Fruit fly (Drosophila melanogaster) whole organism, adult: ENCODE data around the gene Dph3.

ENCODE experiments used
- CG11617 ChIP-seq: fragments of 200-800 bp; sonication (Bioruptor generic); optimal IDR thresholded peaks from 2 replicates; lab custom pipeline; 2017; ENCODE audit warnings: mild to moderate bottlenecking, missing biosample characterization, missing genetic modification reagents, missing genetic modification characterization
- CG12768 ChIP-seq: fragments of 200-800 bp; sonication (Bioruptor generic); optimal IDR thresholded peaks from 2 replicates; lab custom pipeline; 2017; ENCODE audit warnings: missing biosample characterization, missing genetic modification characterization, mild to moderate bottlenecking, moderate library complexity, missing genetic modification reagents
- CG14711 ChIP-seq: fragments of 200-800 bp; sonication (Bioruptor generic); optimal IDR thresholded peaks from 2 replicates; lab custom pipeline; 2018; ENCODE audit warnings: missing biosample characterization, mild to moderate bottlenecking, missing genetic modification characterization, moderate library complexity
- CG1620 ChIP-seq: fragments of 200-800 bp; sonication (Bioruptor generic); optimal IDR thresholded peaks from 2 replicates; lab custom pipeline; 2016; ENCODE audit warnings: missing biosample characterization, missing genetic modification characterization
- CG33017 ChIP-seq: fragments of 200-800 bp; sonication (Bioruptor generic); optimal IDR thresholded peaks from 2 replicates; lab custom pipeline; 2018; ENCODE audit warnings: missing biosample characterization, mild to moderate bottlenecking, missing genetic modification characterization, moderate library complexity
- CG5204 ChIP-seq: fragments of 200-800 bp; sonication (Bioruptor generic); optimal IDR thresholded peaks from 2 replicates; lab custom pipeline; 2016; ENCODE audit warnings: missing biosample characterization, missing genetic modification characterization
- CG7045 ChIP-seq: fragments of 200-800 bp; sonication (Bioruptor generic); optimal IDR thresholded peaks from 2 replicates; lab custom pipeline; 2017; ENCODE audit warnings: missing biosample characterization, mild to moderate bottlenecking, missing genetic modification characterization
- CG7101 ChIP-seq: fragments of 200-800 bp; sonication (Bioruptor generic); optimal IDR thresholded peaks from 2 replicates; lab custom pipeline; 2018; ENCODE audit warnings: missing biosample characterization, mild to moderate bottlenecking, missing genetic modification characterization, moderate library complexity
- Clk ChIP-seq: fragments of 200-800 bp; sonication (Bioruptor generic); optimal IDR thresholded peaks from 2 replicates; lab custom pipeline; 2017; ENCODE audit warnings: missing biosample characterization, missing genetic modification characterization
- Crg-1 ChIP-seq: fragments of 200-800 bp; sonication (Bioruptor generic); optimal IDR thresholded peaks from 2 replicates; lab custom pipeline; 2016; ENCODE audit warnings: missing biosample characterization, missing genetic modification characterization
- Hr96 ChIP-seq: fragments of 200-800 bp; sonication (Bioruptor generic); optimal IDR thresholded peaks from 2 replicates; lab custom pipeline; 2016; ENCODE audit warnings: missing biosample characterization, missing genetic modification characterization
- Mnt ChIP-seq: fragments of 200-800 bp; sonication (Bioruptor generic); optimal IDR thresholded peaks from 2 replicates; lab custom pipeline; 2016; ENCODE audit warnings: missing biosample characterization, mild to moderate bottlenecking, missing genetic modification characterization
- bab1 ChIP-seq: fragments of 200-800 bp; sonication (Bioruptor generic); optimal IDR thresholded peaks from 3 replicates; lab custom pipeline; 2019; ENCODE audit warnings: missing biosample characterization, mild to moderate bottlenecking, missing genetic modification characterization, moderate library complexity
- cic ChIP-seq: fragments of 200-800 bp; sonication (Bioruptor generic); optimal IDR thresholded peaks from 2 replicates; lab custom pipeline; 2017; ENCODE audit warnings: missing biosample characterization, mild to moderate bottlenecking, missing genetic modification characterization, moderate library complexity
- cnc ChIP-seq, 2 experiments: fragments of >200 bp; optimal IDR thresholded peaks; 2 replicates each; lab custom pipeline; 2017
- kay ChIP-seq: fragments of 200-800 bp; sonication (Bioruptor generic); peaks from one replicate; lab custom pipeline; 2016; ENCODE audit warnings: missing biosample characterization, missing genetic modification characterization, borderline replicate concordance
- ovo ChIP-seq: fragments of 200-800 bp; sonication (Bioruptor generic); optimal IDR thresholded peaks from 2 replicates; lab custom pipeline; 2016; ENCODE audit warnings: missing biosample characterization, missing genetic modification characterization
- pad ChIP-seq: fragments of 200-800 bp; sonication (Bioruptor generic); optimal IDR thresholded peaks from 3 replicates; lab custom pipeline; 2017; ENCODE audit warnings: missing biosample characterization, missing genetic modification characterization, mild to moderate bottlenecking, moderate library complexity, missing genetic modification reagents
- tj ChIP-seq: fragments of 200-800 bp; sonication (Bioruptor generic); optimal IDR thresholded peaks from 3 replicates; lab custom pipeline; 2017; ENCODE audit warnings: missing biosample characterization, mild to moderate bottlenecking, missing genetic modification characterization, moderate library complexity
- toe ChIP-seq: fragments of 200-800 bp; sonication (Bioruptor generic); optimal IDR thresholded peaks from 2 replicates; lab custom pipeline; 2016; ENCODE audit warnings: missing biosample characterization, missing genetic modification characterization

Gene Dph3

dm6 chr3R:11211291-11212061 lies 20.2 kb upstream of the Dph3 start:
- TF ChIP-seq CG11617 (GFP tag; lab: Kevin White, UChicago) (peak; percentile 69), ovo (GFP tag; lab: Kevin White, UChicago) (peak; percentile 87), toe (GFP tag; lab: Kevin White, UChicago) (peak; percentile 72), Crg-1 (GFP tag; lab: Kevin White, UChicago) (peak; percentile 40), cic (GFP tag; lab: Kevin White, UChicago) (peak; percentile 61), cnc (optimal IDR thresholded peaks at IDR 0.05; lab: Kevin White, UChicago) (no peak), CG7045 (GFP tag; lab: Kevin White, UChicago) (peak; percentile 44), kay (GFP tag; lab: Kevin White, UChicago) (no peak), CG5204 (GFP tag; lab: Kevin White, UChicago) (no peak), Hr96 (GFP tag; lab: Kevin White, UChicago) (peak; percentile 67), tj (peak; percentile 75), CG12768 (GFP tag; lab: Kevin White, UChicago) (peak; percentile 68), CG33017 (tag; lab: Kevin White, UChicago) (peak; percentile 49), CG1620 (GFP tag; lab: Kevin White, UChicago) (peak; percentile 61), bab1 (GFP tag; lab: Kevin White, UChicago) (peak; percentile 55), CG14711 (tag; lab: Kevin White, UChicago) (peak; percentile 62), pad (peak; percentile 58), Clk (GFP tag; lab: Kevin White, UChicago) (no peak), CG7101 (tag; lab: Kevin White, UChicago) (peak; percentile 68), Mnt (GFP tag; lab: Kevin White, UChicago) (peak; percentile 95)

dm6 chr3R:11214449-11214950 lies 17.2 kb upstream of the Dph3 start, which contains the start of gene ZnT86D:
ZnT86D (minus strand) TSS chr3R:11214539.
- TF ChIP-seq Crg-1 (GFP tag; lab: Kevin White, UChicago) (peak; percentile 34), bab1 (GFP tag; lab: Kevin White, UChicago) (peak; percentile 75), CG7101 (tag; lab: Kevin White, UChicago) (peak; percentile 86), CG5204 (GFP tag; lab: Kevin White, UChicago) (peak; percentile 80), cnc (optimal IDR thresholded peaks at IDR 0.05; lab: Kevin White, UChicago) (no peak), Clk (GFP tag; lab: Kevin White, UChicago) (peak; percentile 47), CG11617 (GFP tag; lab: Kevin White, UChicago) (peak; percentile 82), Mnt (GFP tag; lab: Kevin White, UChicago) (peak; percentile 83), CG1620 (GFP tag; lab: Kevin White, UChicago) (peak; percentile 68), CG7045 (GFP tag; lab: Kevin White, UChicago) (peak; percentile 72), tj (peak; percentile 54), toe (GFP tag; lab: Kevin White, UChicago) (peak; percentile 70), Hr96 (GFP tag; lab: Kevin White, UChicago) (peak; percentile 74), ovo (GFP tag; lab: Kevin White, UChicago) (peak; percentile 27), CG12768 (GFP tag; lab: Kevin White, UChicago) (peak; percentile 78), pad (peak; percentile 70), CG33017 (tag; lab: Kevin White, UChicago) (peak; percentile 86), CG14711 (tag; lab: Kevin White, UChicago) (peak; percentile 75), kay (GFP tag; lab: Kevin White, UChicago) (no peak), cic (GFP tag; lab: Kevin White, UChicago) (peak; percentile 68)

dm6 chr3R:11216156-11216630 lies 15.5 kb upstream of the Dph3 start, which contains the start of the genes RpS25 and CG4820:
RpS25 (minus strand) TSS chr3R:11216287.
CG4820 (plus strand) TSS chr3R:11216535.
- TF ChIP-seq CG1620 (GFP tag; lab: Kevin White, UChicago), result peak; percentile 96
- peak; percentile 91 for TF ChIP-seq ovo (GFP tag; lab: Kevin White, UChicago)
- peak; percentile 83 for TF ChIP-seq pad
- peak; percentile 96 for TF ChIP-seq CG11617 (GFP tag; lab: Kevin White, UChicago)
- peak; percentile 97 for TF ChIP-seq bab1 (GFP tag; lab: Kevin White, UChicago)
- peak; percentile 93 for TF ChIP-seq Mnt (GFP tag; lab: Kevin White, UChicago)
- TF ChIP-seq CG7101 (tag; lab: Kevin White, UChicago), result peak; percentile 94
- TF ChIP-seq cic (GFP tag; lab: Kevin White, UChicago), result peak; percentile 81
- peak; percentile 88 for TF ChIP-seq Clk (GFP tag; lab: Kevin White, UChicago)
- no peak for TF ChIP-seq kay (GFP tag; lab: Kevin White, UChicago)
- peak; percentile 87 for TF ChIP-seq toe (GFP tag; lab: Kevin White, UChicago)
- peak; percentile 93 for TF ChIP-seq CG12768 (GFP tag; lab: Kevin White, UChicago)
- TF ChIP-seq CG14711 (tag; lab: Kevin White, UChicago), result peak; percentile 97
- peak; percentile 90 for TF ChIP-seq CG7045 (GFP tag; lab: Kevin White, UChicago)
- TF ChIP-seq Crg-1 (GFP tag; lab: Kevin White, UChicago), result peak; percentile 96
- TF ChIP-seq Hr96 (GFP tag; lab: Kevin White, UChicago), result peak; percentile 94
- peak; percentile 82 for TF ChIP-seq tj
- TF ChIP-seq CG33017 (tag; lab: Kevin White, UChicago), result peak; percentile 88
- TF ChIP-seq cnc (optimal IDR thresholded peaks at IDR 0.05; lab: Kevin White, UChicago), result no peak
- no peak for TF ChIP-seq CG5204 (GFP tag; lab: Kevin White, UChicago)

dm6 chr3R:11219883-11220282 lies 11.8 kb upstream of the Dph3 start, which contains the start of gene CG6689:
CG6689 (minus strand) TSS chr3R:11220064.
- no peak for TF ChIP-seq ovo (GFP tag; lab: Kevin White, UChicago)
- no peak for TF ChIP-seq tj
- no peak for TF ChIP-seq toe (GFP tag; lab: Kevin White, UChicago)
- TF ChIP-seq CG7101 (tag; lab: Kevin White, UChicago), result no peak
- no peak for TF ChIP-seq cnc (optimal IDR thresholded peaks at IDR 0.05; lab: Kevin White, UChicago)
- TF ChIP-seq CG5204 (GFP tag; lab: Kevin White, UChicago), result no peak
- no peak for TF ChIP-seq Hr96 (GFP tag; lab: Kevin White, UChicago)
- peak; percentile 13 for TF ChIP-seq Mnt (GFP tag; lab: Kevin White, UChicago)
- peak; percentile 6 for TF ChIP-seq CG11617 (GFP tag; lab: Kevin White, UChicago)
- no peak for TF ChIP-seq pad
- no peak for TF ChIP-seq CG1620 (GFP tag; lab: Kevin White, UChicago)
- no peak for TF ChIP-seq CG7045 (GFP tag; lab: Kevin White, UChicago)
- TF ChIP-seq cic (GFP tag; lab: Kevin White, UChicago), result no peak
- TF ChIP-seq bab1 (GFP tag; lab: Kevin White, UChicago), result no peak
